Fruit fly (Drosophila melanogaster) whole organism, embryonic: Measurements from ENCODE around the gene CG16854.

Experiments used
- BEAF-32 ChIP-seq: fragments of 200-800 bp; sonication (Bioruptor generic); optimal IDR thresholded peaks from 3 replicates; lab custom pipeline; 2017; ENCODE audit warnings: missing biosample characterization, missing genetic modification characterization, mild to moderate bottlenecking, moderate library complexity, missing genetic modification reagents
- BtbVII ChIP-seq: fragments of 200-800 bp; sonication (Bioruptor generic); optimal IDR thresholded peaks from 3 replicates; lab custom pipeline; 2017; ENCODE audit warnings: missing biosample characterization, mild to moderate bottlenecking, missing genetic modification characterization
- CG10366 ChIP-seq: fragments of 200-800 bp; sonication (Bioruptor generic); IDR thresholded peaks from 2 replicates; pipeline ENCODE4 v1.3.6; 2022; ENCODE audit warnings: missing biosample characterization, missing genetic modification characterization
- CG11504 ChIP-seq: fragments of 200-800 bp; sonication (Bioruptor generic); optimal IDR thresholded peaks from 3 replicates; lab custom pipeline; 2019; ENCODE audit warnings: missing biosample characterization, mild to moderate bottlenecking, missing genetic modification characterization, moderate library complexity
- CG12155 ChIP-seq: fragments of 200-800 bp; sonication (Bioruptor generic); optimal IDR thresholded peaks from 3 replicates; lab custom pipeline; 2016; ENCODE audit warnings: missing biosample characterization, missing genetic modification characterization
- CG12744 ChIP-seq: fragments of 200-800 bp; sonication (Bioruptor generic); optimal IDR thresholded peaks from 2 replicates; lab custom pipeline; 2016; ENCODE audit warnings: missing biosample characterization, missing genetic modification characterization
- CG15073 ChIP-seq: fragments of 200-800 bp; sonication (Bioruptor generic); optimal IDR thresholded peaks from 2 replicates; lab custom pipeline; 2016; ENCODE audit warnings: missing biosample characterization, missing genetic modification characterization
- CG15696 ChIP-seq: fragments of 200-800 bp; sonication (Bioruptor generic); optimal IDR thresholded peaks from 2 replicates; lab custom pipeline; 2019; ENCODE audit warnings: missing biosample characterization, mild to moderate bottlenecking, missing genetic modification characterization, moderate library complexity
- CG1832 ChIP-seq: fragments of 200-800 bp; sonication (Bioruptor generic); optimal IDR thresholded peaks from 2 replicates; lab custom pipeline; 2017; ENCODE audit warnings: missing biosample characterization, mild to moderate bottlenecking, missing genetic modification characterization, inconsistent platforms
- CG18476 ChIP-seq: fragments of 200-800 bp; sonication (Bioruptor generic); optimal IDR thresholded peaks from 2 replicates; lab custom pipeline; 2016; ENCODE audit warnings: missing biosample characterization, mild to moderate bottlenecking, missing genetic modification characterization
- CG18764 ChIP-seq: fragments of 200-800 bp; sonication (Bioruptor generic); optimal IDR thresholded peaks from 3 replicates; lab custom pipeline; 2016; ENCODE audit warnings: missing biosample characterization, missing genetic modification characterization
- CG30431 ChIP-seq: fragments of 200-800 bp; sonication (Bioruptor generic); optimal IDR thresholded peaks from 2 replicates; lab custom pipeline; 2017; ENCODE audit warnings: missing biosample characterization, missing genetic modification characterization
- CG31365 ChIP-seq: fragments of 200-800 bp; sonication (Bioruptor generic); optimal IDR thresholded peaks from 2 replicates; lab custom pipeline; 2018; ENCODE audit warnings: missing biosample characterization, mild to moderate bottlenecking, missing genetic modification characterization
- CG31388 ChIP-seq: fragments of 200-800 bp; sonication (Bioruptor generic); optimal IDR thresholded peaks from 2 replicates; lab custom pipeline; 2016; ENCODE audit warnings: missing biosample characterization, missing genetic modification characterization
- CG34376 ChIP-seq: fragments of 200-800 bp; sonication (Bioruptor generic); optimal IDR thresholded peaks from 2 replicates; lab custom pipeline; 2018; ENCODE audit warnings: missing biosample characterization, mild to moderate bottlenecking, missing genetic modification characterization
- CG34422 ChIP-seq: fragments of 200-800 bp; sonication (Bioruptor generic); IDR thresholded peaks from 3 replicates; pipeline ENCODE4 v1.3.6; 2022; ENCODE audit warnings: missing biosample characterization, missing genetic modification characterization
- CG4707 ChIP-seq: fragments of 200-800 bp; sonication (Bioruptor generic); optimal IDR thresholded peaks from 2 replicates; lab custom pipeline; 2018; ENCODE audit warnings: missing biosample characterization, mild to moderate bottlenecking, missing genetic modification characterization, moderate library complexity
- CG6254 ChIP-seq: fragments of 200-800 bp; sonication (Bioruptor generic); optimal IDR thresholded peaks from 3 replicates; lab custom pipeline; 2017; ENCODE audit warnings: mild to moderate bottlenecking, missing biosample characterization, missing genetic modification reagents, missing genetic modification characterization
- CG6813 ChIP-seq: fragments of 200-800 bp; sonication (Bioruptor generic); optimal IDR thresholded peaks from 2 replicates; lab custom pipeline; 2017; ENCODE audit warnings: missing biosample characterization, missing genetic modification characterization, mild to moderate bottlenecking, moderate library complexity, missing genetic modification reagents
- CG7357 ChIP-seq: fragments of 200-800 bp; sonication (Bioruptor generic); IDR thresholded peaks from 3 replicates; pipeline ENCODE4 v1.3.6; 2022; ENCODE audit warnings: missing biosample characterization, missing genetic modification characterization
- CG7556 ChIP-seq: fragments of 200-800 bp; sonication (Bioruptor generic); optimal IDR thresholded peaks from 2 replicates; lab custom pipeline; 2017; ENCODE audit warnings: missing biosample characterization, mild to moderate bottlenecking, missing genetic modification characterization
- CG8089 ChIP-seq: fragments of 200-800 bp; sonication (Bioruptor generic); optimal IDR thresholded peaks from 3 replicates; lab custom pipeline; 2016; ENCODE audit warnings: missing biosample characterization, missing genetic modification characterization
- CG8478 ChIP-seq: fragments of >200 bp; optimal IDR thresholded peaks from 2 replicates; lab custom pipeline; 2018
- CG9215 ChIP-seq: fragments of 200-800 bp; sonication (Bioruptor generic); IDR thresholded peaks from 2 replicates; pipeline ENCODE4 v1.3.6; 2022; ENCODE audit warnings: missing biosample characterization, missing genetic modification characterization
- CG9609 ChIP-seq: fragments of 200-800 bp; sonication (Bioruptor generic); optimal IDR thresholded peaks from 3 replicates; lab custom pipeline; 2016; ENCODE audit warnings: missing biosample characterization, missing genetic modification characterization
- Dad ChIP-seq: fragments of 200-800 bp; sonication (Bioruptor generic); optimal IDR thresholded peaks from 3 replicates; lab custom pipeline; 2016; ENCODE audit warnings: missing biosample characterization, missing genetic modification characterization
- Dip2 ChIP-seq: fragments of 200-800 bp; sonication (Bioruptor generic); IDR thresholded peaks from 2 replicates; pipeline ENCODE4 v1.3.6; 2022; ENCODE audit warnings: missing biosample characterization, missing genetic modification characterization
- HHEX ChIP-seq: fragments of 200-800 bp; sonication (Bioruptor generic); optimal IDR thresholded peaks from 3 replicates; lab custom pipeline; 2017; ENCODE audit warnings: missing biosample characterization, mild to moderate bottlenecking, missing genetic modification characterization, missing genetic modification reagents
- Hr78 ChIP-seq, 2 experiments: fragments of 200-800 bp in 1 of 2; fragments of >200 bp in 1 of 2; sonication (Bioruptor generic) in 1 of 2; optimal IDR thresholded peaks; 2 replicates each; lab custom pipeline; 2017 to 2019; ENCODE audit warnings: missing biosample characterization in 2 of 2, missing genetic modification characterization in 2 of 2, mild to moderate bottlenecking in 1 of 2, moderate library complexity in 1 of 2
- NK7.1 ChIP-seq: fragments of 200-800 bp; sonication (Bioruptor generic); optimal IDR thresholded peaks from 3 replicates; lab custom pipeline; 2016; ENCODE audit warnings: missing biosample characterization, missing genetic modification characterization
- Neu2 ChIP-seq: fragments of 200-800 bp; sonication (Bioruptor generic); optimal IDR thresholded peaks from 3 replicates; lab custom pipeline; 2016; ENCODE audit warnings: missing biosample characterization, missing genetic modification characterization, borderline replicate concordance
- Nf-YB ChIP-seq: fragments of 200-800 bp; sonication (Bioruptor generic); optimal IDR thresholded peaks from 3 replicates; lab custom pipeline; 2019; ENCODE audit warnings: missing biosample characterization, mild to moderate bottlenecking, missing genetic modification characterization, moderate library complexity
- Opbp ChIP-seq: fragments of 200-800 bp; sonication (Bioruptor generic); IDR thresholded peaks from 3 replicates; pipeline ENCODE4 v1.3.6; 2022; ENCODE audit warnings: missing biosample characterization, missing genetic modification characterization; ENCODE audit not compliant: partially characterized antibody
- Pdp1 ChIP-seq, 2 experiments: fragments of 200-800 bp; sonication (Bioruptor generic); optimal IDR thresholded peaks; 3 replicates each; lab custom pipeline; 2016; ENCODE audit warnings: missing biosample characterization in 2 of 2, missing genetic modification characterization in 2 of 2, mild to moderate bottlenecking in 1 of 2, moderate library complexity in 1 of 2
- Rfx ChIP-seq: fragments of 200-800 bp; sonication (Bioruptor generic); IDR thresholded peaks from 2 replicates; pipeline ENCODE4 v1.3.6; 2022; ENCODE audit warnings: missing biosample characterization, missing genetic modification characterization
- Scr ChIP-seq: fragments of 200-800 bp; sonication (Bioruptor generic); IDR thresholded peaks from 2 replicates; pipeline ENCODE4 v1.3.6; 2022; ENCODE audit warnings: missing biosample characterization, missing genetic modification characterization; ENCODE audit not compliant: partially characterized antibody
- Trl ChIP-seq, 3 experiments: fragments of >200 bp in 2 of 3; fragments of 200-800 bp in 1 of 3; sonication (Bioruptor generic) in 1 of 3; optimal IDR thresholded peaks; 2 replicates in 1 of 3; 3 replicates in 2 of 3; lab custom pipeline; 2016 to 2017; ENCODE audit warnings: missing biosample characterization in 1 of 3, missing genetic modification characterization in 1 of 3
- caup ChIP-seq: fragments of 200-800 bp; sonication (Bioruptor generic); optimal IDR thresholded peaks from 3 replicates; lab custom pipeline; 2017; ENCODE audit warnings: missing biosample characterization, mild to moderate bottlenecking, missing genetic modification characterization, moderate library complexity; ENCODE audit not compliant: severe bottlenecking
- fu2 ChIP-seq: fragments of 200-800 bp; sonication (Bioruptor generic); optimal IDR thresholded peaks from 2 replicates; lab custom pipeline; 2016; ENCODE audit warnings: missing biosample characterization, missing genetic modification characterization
- gt ChIP-seq: fragments of 200-800 bp; sonication (Bioruptor generic); IDR thresholded peaks from 2 replicates; pipeline ENCODE4 v1.3.6; 2022; ENCODE audit warnings: missing biosample characterization, missing genetic modification characterization
- jumu ChIP-seq: fragments of 200-800 bp; sonication (Bioruptor generic); optimal IDR thresholded peaks from 3 replicates; lab custom pipeline; 2016; ENCODE audit warnings: missing biosample characterization, missing genetic modification characterization
- mirr ChIP-seq: fragments of 200-800 bp; sonication (Bioruptor generic); optimal IDR thresholded peaks from 3 replicates; lab custom pipeline; 2018; ENCODE audit warnings: missing biosample characterization, mild to moderate bottlenecking, missing genetic modification characterization
- schlank ChIP-seq: fragments of 200-800 bp; sonication (Bioruptor generic); optimal IDR thresholded peaks from 2 replicates; lab custom pipeline; 2018; ENCODE audit warnings: missing biosample characterization, mild to moderate bottlenecking, missing genetic modification characterization
- sim ChIP-seq: fragments of 200-800 bp; sonication (Bioruptor generic); IDR thresholded peaks from 2 replicates; pipeline ENCODE4 v1.3.6; 2022; ENCODE audit warnings: missing biosample characterization, missing genetic modification characterization
- sima ChIP-seq: fragments of 200-800 bp; sonication (Bioruptor generic); optimal IDR thresholded peaks from 2 replicates; lab custom pipeline; 2016; ENCODE audit warnings: missing biosample characterization, missing genetic modification characterization
- slp2 ChIP-seq: fragments of 200-800 bp; sonication (Bioruptor generic); optimal IDR thresholded peaks from 2 replicates; lab custom pipeline; 2016; ENCODE audit warnings: missing biosample characterization, missing genetic modification characterization
- sob ChIP-seq: fragments of 200-800 bp; sonication (Bioruptor generic); IDR thresholded peaks from 2 replicates; pipeline ENCODE4 v1.3.6; 2022; ENCODE audit warnings: missing biosample characterization, missing genetic modification characterization
- stwl ChIP-seq: fragments of 200-800 bp; sonication (Bioruptor generic); optimal IDR thresholded peaks from 3 replicates; lab custom pipeline; 2018; ENCODE audit warnings: missing biosample characterization, mild to moderate bottlenecking, missing genetic modification characterization, moderate library complexity
- wek ChIP-seq: fragments of 200-800 bp; sonication (Bioruptor generic); optimal IDR thresholded peaks from 3 replicates; lab custom pipeline; 2018; ENCODE audit warnings: missing biosample characterization, mild to moderate bottlenecking, missing genetic modification characterization, moderate library complexity
- yki ChIP-seq: fragments of >200 bp; optimal IDR thresholded peaks from 3 replicates; lab custom pipeline; 2018
- zen2 ChIP-seq: fragments of 200-800 bp; sonication (Bioruptor generic); IDR thresholded peaks from 3 replicates; pipeline ENCODE4 v1.3.6; 2022; ENCODE audit warnings: missing biosample characterization, missing genetic modification characterization; ENCODE audit not compliant: partially characterized antibody

The CG16854 gene

dm6 chr2L:11106562-11106962 is 20.0 kb downstream of the CG16854 start, which contains the start of gene Reps (continued):
- peak; percentile 98 for TF ChIP-seq CG18476
- TF ChIP-seq fu2 (GFP tag; lab: Kevin White, UChicago) = peak; percentile 97
- peak; percentile 94 for TF ChIP-seq mirr (GFP tag; lab: Kevin White, UChicago)
- TF ChIP-seq CG7357 = peak; percentile 96
- peak; percentile 99 for TF ChIP-seq CG30431 (GFP tag; lab: Kevin White, UChicago)
- TF ChIP-seq CG9609 = peak; percentile 97
- peak; percentile 100 for TF ChIP-seq CG34422 (GFP tag; lab: Robert Waterston, UW)
- peak; percentile 93 for TF ChIP-seq schlank (tag; lab: Kevin White, UChicago)
- TF ChIP-seq CG8089 (GFP tag; lab: Kevin White, UChicago) = peak; percentile 97
- TF ChIP-seq HHEX (GFP tag; lab: Kevin White, UChicago) = peak; percentile 98
- TF ChIP-seq Nf-YB = peak; percentile 88
- peak; percentile 88 for TF ChIP-seq CG15073
- TF ChIP-seq sob (GFP tag; lab: Robert Waterston, UW) = peak; percentile 99
- TF ChIP-seq CG1832 (GFP tag; lab: Kevin White, UChicago) = no peak
- TF ChIP-seq CG6254 (GFP tag; lab: Kevin White, UChicago) = peak; percentile 96
- peak; percentile 98 for TF ChIP-seq CG12155
- peak; percentile 97 for TF ChIP-seq CG6813
- TF ChIP-seq sima (GFP tag; lab: Kevin White, UChicago) = peak; percentile 91
- TF ChIP-seq CG31365 = peak; percentile 89
- no peak for TF ChIP-seq yki (lab: Kevin White, UChicago)
- TF ChIP-seq gt (GFP tag; lab: Robert Waterston, UW) = peak; percentile 98
- peak; percentile 98 for TF ChIP-seq jumu (GFP tag; lab: Kevin White, UChicago)
- peak; percentile 76 for TF ChIP-seq Dip2 (GFP tag; lab: Robert Waterston, UW)
- no peak for TF ChIP-seq CG8478 (lab: Kevin White, UChicago)
- TF ChIP-seq CG7556 (GFP tag; lab: Kevin White, UChicago) = peak; percentile 97
- TF ChIP-seq CG15696 (tag; lab: Kevin White, UChicago) = peak; percentile 99
- peak; percentile 90 for TF ChIP-seq CG4707
- TF ChIP-seq Opbp (GFP tag; lab: Robert Waterston, UW) = peak; percentile 15; the same call in 1 of the 3 replicates
- peak; percentile 75 for TF ChIP-seq BEAF-32 (GFP tag; lab: Kevin White, UChicago)
- TF ChIP-seq Hr78 (GFP tag; optimal IDR thresholded peaks at IDR 0.05; lab: Kevin White, UChicago) = no peak
- TF ChIP-seq CG31388 = peak; percentile 97
- TF ChIP-seq stwl = peak; percentile 95
- TF ChIP-seq CG11504 (tag; lab: Kevin White, UChicago) = peak; percentile 97
- peak; percentile 98 for TF ChIP-seq CG34376 (GFP tag; lab: Kevin White, UChicago)
- TF ChIP-seq wek (GFP tag; lab: Kevin White, UChicago) = peak; percentile 88
- TF ChIP-seq BtbVII (GFP tag; lab: Kevin White, UChicago) = peak; percentile 97

DNA sequence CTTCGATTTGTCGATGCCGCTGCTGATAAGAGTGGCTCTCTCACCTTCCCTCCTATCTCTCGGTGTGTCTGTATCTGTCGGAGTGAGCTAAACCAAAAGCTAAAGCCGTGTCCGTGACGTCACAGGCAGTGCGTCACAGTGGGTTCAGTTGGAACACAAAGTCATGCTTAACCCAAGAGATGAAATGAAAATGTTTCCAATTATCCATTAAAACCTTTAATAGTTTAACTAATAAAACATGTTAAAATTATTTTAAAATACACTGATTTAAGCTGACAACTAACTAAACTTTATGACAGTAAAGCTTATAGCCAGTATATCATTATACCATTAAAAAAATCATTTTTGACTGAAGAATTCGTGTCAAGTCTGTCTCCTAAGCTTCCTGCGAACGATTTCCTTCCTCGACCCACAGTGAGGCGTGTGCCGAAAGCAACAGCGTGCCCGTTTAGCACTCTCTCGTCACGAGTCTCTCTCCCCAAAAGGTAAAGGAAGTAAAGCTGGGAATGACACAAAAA is 26.5 kb downstream of the CG16854 start, which contains the start of gene Idua:
Idua (minus strand) TSS at position 51 of the 518 bp plus-strand sequence.
- TF ChIP-seq slp2 (no peak), caup (GFP tag; lab: Kevin White, UChicago) (no peak), CG12744 (GFP tag; lab: Kevin White, UChicago) (no peak), NK7.1 (GFP tag; lab: Kevin White, UChicago) (no peak), Rfx (GFP tag; lab: Robert Waterston, UW) (peak; percentile 70; the same call in 1 of the 2 replicates), Trl (optimal IDR thresholded peaks at IDR 0.05; lab: Kevin White, UChicago) (no peak), Trl (GFP tag; optimal IDR thresholded peaks at IDR 0.05; lab: Kevin White, UChicago) (no peak), sim (GFP tag; lab: Robert Waterston, UW) (no peak), CG10366 (GFP tag; lab: Robert Waterston, UW) (peak; percentile 25; the same call in 1 of the 2 replicates), Dad (GFP tag; lab: Kevin White, UChicago) (no peak), Neu2 (GFP tag; lab: Kevin White, UChicago) (no peak), Scr (GFP tag; lab: Robert Waterston, UW) (no peak), CG18764 (GFP tag; lab: Kevin White, UChicago) (no peak), CG9215 (GFP tag; lab: Robert Waterston, UW) (peak; percentile 71), zen2 (GFP tag; lab: Robert Waterston, UW) (no peak), Pdp1 (GFP tag; optimal IDR thresholded peaks at IDR 0.05; lab: Kevin White, UChicago) (peak; percentile 15 to 19)
